Worm (Caenorhabditis elegans): ENCODE data around the gene acp-3.

The acp-3 gene

DNA sequence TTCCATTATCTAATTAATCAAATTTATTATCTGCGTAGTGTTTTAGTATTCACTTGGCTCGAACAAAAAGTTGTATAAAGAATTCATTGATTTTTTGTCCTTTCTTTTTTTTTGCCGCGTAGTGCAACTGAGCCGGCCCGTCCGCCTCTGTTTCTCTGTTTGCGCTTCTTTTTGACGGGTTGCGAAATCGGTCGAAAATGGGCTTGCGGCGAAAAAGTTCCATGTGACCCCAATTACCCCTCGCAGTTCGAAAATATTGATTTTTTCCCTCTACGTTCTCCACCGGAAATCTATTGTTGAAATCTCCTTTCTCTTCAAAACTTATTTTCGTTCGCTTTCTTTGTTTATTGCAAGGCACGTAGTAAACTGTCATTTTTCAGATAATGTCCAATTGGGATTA is 20.5 kb upstream of the acp-3 start, which contains the start of gene zyg-9 (continued):
- no peak for TF ChIP-seq unc-130 (GFP tag; optimal IDR thresholded peaks at IDR 0.05)

- TF ChIP-seq egrh-3 (GFP tag; IDR thresholded peaks at IDR 0.05) (no peak), B0019.2 (GFP tag; conservative IDR thresholded peaks at IDR 0.05) (no peak), let-607 (tag; optimal IDR thresholded peaks at IDR 0.05) (no peak), ceh-100 (GFP tag; IDR thresholded peaks at IDR 0.05) (no peak), F22D6.2 (tag; optimal IDR thresholded peaks at IDR 0.05) (no peak), ZK185.1 (tag; optimal IDR thresholded peaks at IDR 0.05; ENCODE audit: poor library complexity, severe bottlenecking) (no peak), D2030.7 (GFP tag; IDR thresholded peaks at IDR 0.05) (peak; percentile 24; the same call in 1 of the 2 replicates), xnd-1 (tag; optimal IDR thresholded peaks at IDR 0.05) (peak; percentile 81), unc-62 (GFP tag; optimal IDR thresholded peaks at IDR 0.05) (no peak), ceh-91 (GFP tag; IDR thresholded peaks at IDR 0.05) (peak; percentile 81), lin-54 (GFP tag; optimal IDR thresholded peaks at IDR 0.05) (peak; percentile 22), athp-1 (tag; optimal IDR thresholded peaks at IDR 0.05) (no peak), ztf-18 (tag; optimal IDR thresholded peaks at IDR 0.05) (no peak), sdz-38 (tag; optimal IDR thresholded peaks at IDR 0.05) (no peak), hsf-1 (GFP tag; IDR thresholded peaks at IDR 0.05) (peak; percentile 74), zfh-2 (GFP tag; conservative IDR thresholded peaks at IDR 0.05) (no peak), atf-7 (tag; optimal IDR thresholded peaks at IDR 0.05) (no peak), cebp-1 (GFP tag; IDR thresholded peaks at IDR 0.05) (no peak), cebp-1 (tag; optimal IDR thresholded peaks at IDR 0.05) (no peak), nhr-27 (tag; optimal IDR thresholded peaks at IDR 0.05) (no peak), nhr-90 (tag; optimal IDR thresholded peaks at IDR 0.05) (no peak), bed-1 (GFP tag; IDR thresholded peaks at IDR 0.05) (no peak), nfya-2 (GFP tag; IDR thresholded peaks at IDR 0.05) (no peak), attf-5 (GFP tag; optimal IDR thresholded peaks at IDR 0.05) (no peak), Y95B8A.8 (GFP tag; IDR thresholded peaks at IDR 0.05) (no peak), B0035.1 (tag; optimal IDR thresholded peaks at IDR 0.05) (no peak), tlf-1 (GFP tag; optimal IDR thresholded peaks at IDR 0.05) (peak; percentile 48), ztf-3 (GFP tag; optimal IDR thresholded peaks at IDR 0.05) (no peak), F55B11.4 (tag; optimal IDR thresholded peaks at IDR 0.05; ENCODE audit: borderline replicate concordance, insufficient read depth) (no peak), dox-1 (GFP tag; IDR thresholded peaks at IDR 0.05) (0 out of 2 replicates have a peak, but pooled peaks have one; percentile 18), nhr-80 (tag; optimal IDR thresholded peaks at IDR 0.05) (no peak), ceh-79 (tag; optimal IDR thresholded peaks at IDR 0.05) (no peak), efl-1 (GFP tag; optimal IDR thresholded peaks at IDR 0.05) (peak; percentile 89), lsl-1 (GFP tag; optimal IDR thresholded peaks at IDR 0.05) (peak; percentile 81), somi-1 (GFP tag; optimal IDR thresholded peaks at IDR 0.05) (no peak), snpc-1.1 (tag; optimal IDR thresholded peaks at IDR 0.05; ENCODE audit: insufficient read depth) (no peak), lin-40 (tag; optimal IDR thresholded peaks at IDR 0.05) (no peak), nhr-179 (tag; optimal IDR thresholded peaks at IDR 0.05) (no peak), aptf-2 (GFP tag; conservative IDR thresholded peaks at IDR 0.05) (no peak), C17E4.6 (GFP tag; IDR thresholded peaks at IDR 0.05) (no peak), chd-7 (tag; optimal IDR thresholded peaks at IDR 0.05) (no peak), gei-17 (GFP tag; optimal IDR thresholded peaks at IDR 0.05) (no peak), mxl-1 (tag; optimal IDR thresholded peaks at IDR 0.05) (no peak), pbrm-1 (GFP tag; IDR thresholded peaks at IDR 0.05) (no peak), ceh-58 (GFP tag; IDR thresholded peaks at IDR 0.05) (no peak), nfyb-1 (GFP tag; IDR thresholded peaks at IDR 0.05) (no peak)
Measured at ce11 chrII:8456681-8457389, 19.9 kb upstream of the acp-3 start.

Data from whole organism, young adult.